Fruit fly (Drosophila melanogaster): Measurements from ENCODE around the gene Pdp1.

- no peak for TF ChIP-seq CTCF (optimal IDR thresholded peaks at IDR 0.05)
- no peak for TF ChIP-seq CG8478 (optimal IDR thresholded peaks at IDR 0.05)
Observed at dm6 chr3L:7838374-7838773, 28.8 kb downstream of the Pdp1 start.
